Worm (Caenorhabditis elegans): Measurements from ENCODE around the gene F15E6.6.

DNA sequence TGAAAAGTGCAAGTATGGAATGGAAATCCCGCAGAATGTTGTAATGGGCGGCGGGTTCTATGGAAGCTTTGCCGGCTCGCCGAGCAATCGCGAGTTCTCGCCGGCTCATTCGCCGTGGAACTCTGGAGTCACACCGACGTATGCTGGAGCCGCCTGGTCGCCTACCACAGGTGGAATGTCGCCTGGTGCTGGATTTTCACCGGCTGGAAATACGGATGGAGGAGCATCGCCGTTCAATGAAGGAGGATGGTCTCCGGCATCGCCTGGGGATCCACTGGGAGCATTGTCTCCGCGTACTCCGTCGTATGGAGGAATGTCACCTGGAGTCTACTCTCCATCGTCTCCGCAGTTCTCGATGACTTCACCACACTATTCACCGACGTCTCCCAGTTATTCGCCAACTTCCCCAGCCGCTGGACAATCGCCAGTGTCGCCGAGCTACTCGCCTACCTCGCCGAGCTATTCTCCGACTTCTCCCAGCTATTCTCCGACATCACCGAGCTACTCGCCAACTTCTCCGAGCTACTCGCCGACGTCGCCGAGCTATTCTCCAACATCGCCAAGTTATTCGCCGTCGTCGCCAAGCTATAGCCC is 28.8 kb downstream of the F15E6.6 start:
- TF ChIP-seq klf-2 (GFP tag; conservative IDR thresholded peaks at IDR 0.05) (0 out of 2 replicates have a peak, but pooled peaks have one; percentile 37), ztf-23 (GFP tag; IDR thresholded peaks at IDR 0.05) (no peak), ref-1 (GFP tag; conservative IDR thresholded peaks at IDR 0.05) (no peak), flt-1 (GFP tag; IDR thresholded peaks at IDR 0.05) (no peak), ztf-29 (GFP tag; IDR thresholded peaks at IDR 0.05) (no peak), cog-1 (tag; optimal IDR thresholded peaks at IDR 0.05) (no peak)

Measured in whole organism, midembryonic.